Fruit fly (Drosophila melanogaster): Measurements from ENCODE around the gene hh.

DNA sequence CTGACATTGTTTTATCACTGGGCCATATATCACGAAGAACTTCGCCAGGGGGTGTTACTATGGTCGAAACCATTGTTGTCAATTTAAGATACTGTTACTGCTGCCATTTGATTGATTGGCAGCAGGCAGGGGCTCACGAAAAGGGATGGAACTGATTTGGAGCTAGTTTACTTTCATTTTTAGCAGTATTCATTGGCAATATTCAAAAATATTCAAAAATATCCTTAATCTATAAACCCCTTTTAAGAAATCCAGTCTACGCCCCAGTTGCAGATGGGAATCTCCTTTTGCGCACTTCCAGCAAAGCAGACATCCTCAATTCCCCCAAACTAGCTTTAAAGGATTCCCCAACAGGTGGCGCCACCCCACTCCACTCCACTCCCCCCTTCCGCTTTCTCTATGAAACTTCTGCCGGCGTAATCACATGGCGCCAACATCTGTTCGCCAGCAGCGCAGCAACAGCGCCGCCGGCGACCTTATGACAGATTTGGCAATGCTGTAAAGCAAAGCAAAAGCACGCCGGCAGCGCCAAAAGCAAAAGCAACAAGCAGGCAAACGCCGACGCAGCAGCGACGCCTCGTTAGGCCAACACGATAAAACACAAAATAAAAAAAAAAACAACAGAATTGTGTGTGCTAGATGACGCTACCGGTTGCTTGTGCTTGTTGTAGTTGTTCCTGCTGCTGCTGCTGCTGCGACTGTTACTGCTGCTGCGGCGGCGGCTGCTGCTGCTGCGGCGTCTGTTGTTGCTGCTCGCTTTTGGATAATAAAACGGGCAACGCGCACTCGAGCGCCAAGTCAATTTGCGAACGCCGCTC lies 26.0 kb upstream of the hh start, which contains the start of gene Irk1:
- TF ChIP-seq ttk (optimal IDR thresholded peaks at IDR 0.05) (no peak), psq (optimal IDR thresholded peaks at IDR 0.05) (no peak), Sin3A (optimal IDR thresholded peaks at IDR 0.05) (no peak)

Data from Kc167 (cell line).